Worm (Caenorhabditis elegans) whole organism, dauer: ENCODE measurements around the gene duo-1.

ENCODE experiments used
- unc-62 ChIP-seq: sonication (generic microtip); optimal IDR thresholded peaks from 2 replicates; lab custom pipeline; 2017; ENCODE audit warnings: missing biosample characterization, missing genetic modification reagents, missing genetic modification characterization

duo-1 gene

ce11 chrV:11531100-11531499 lies 23.3 kb upstream of the duo-1 start:
- TF ChIP-seq unc-62 (GFP tag; lab: Kevin White, UChicago): no peak

- no peak for TF ChIP-seq unc-62 (GFP tag; lab: Kevin White, UChicago)
These were observed 22.4 kb upstream of the duo-1 start for ce11 chrV:11531831-11532534.

- TF ChIP-seq unc-62 (GFP tag; lab: Kevin White, UChicago): no peak
These were observed 21.9 kb upstream of the duo-1 start for ce11 chrV:11532535-11532853.

ce11 chrV:11532964-11533363 lies 21.5 kb upstream of the duo-1 start:
- no peak for TF ChIP-seq unc-62 (GFP tag; lab: Kevin White, UChicago)

- TF ChIP-seq unc-62 (GFP tag; lab: Kevin White, UChicago): no peak
These were observed 21.0 kb upstream of the duo-1 start for ce11 chrV:11533365-11533949.

ce11 chrV:11534495-11535189 lies 19.8 kb upstream of the duo-1 start:
- no peak for TF ChIP-seq unc-62 (GFP tag; lab: Kevin White, UChicago)

ce11 chrV:11535504-11536062 lies 18.8 kb upstream of the duo-1 start:
- no peak for TF ChIP-seq unc-62 (GFP tag; lab: Kevin White, UChicago)

ce11 chrV:11536667-11537066 lies 17.8 kb upstream of the duo-1 start:
- no peak for TF ChIP-seq unc-62 (GFP tag; lab: Kevin White, UChicago)

ce11 chrV:11539502-11539901 lies 14.9 kb upstream of the duo-1 start:
- no peak for TF ChIP-seq unc-62 (GFP tag; lab: Kevin White, UChicago)

- TF ChIP-seq unc-62 (GFP tag; lab: Kevin White, UChicago): no peak
These were observed 13.1 kb upstream of the duo-1 start for ce11 chrV:11541284-11541683.

ce11 chrV:11543564-11543963 lies 10.9 kb upstream of the duo-1 start, which contains the start of gene F38B7.2:
TSS of gene F38B7.2 (plus strand) at chrV:11543963.
- TF ChIP-seq unc-62 (GFP tag; lab: Kevin White, UChicago): no peak

ce11 chrV:11545227-11545626 lies 9.2 kb upstream of the duo-1 start, which contains the start of gene F38B7.10:
TSS of gene F38B7.10 (plus strand) at chrV:11545527.
- TF ChIP-seq unc-62 (GFP tag; lab: Kevin White, UChicago): no peak

- no peak for TF ChIP-seq unc-62 (GFP tag; lab: Kevin White, UChicago)
These were observed 7.6 kb upstream of the duo-1 start, which contains the start of gene F38B7.11 for ce11 chrV:11546795-11547194. TSS of gene F38B7.11 (plus strand) at chrV:11547095.

ce11 chrV:11548914-11549406 lies 5.5 kb upstream of the duo-1 start, which contains the start of the genes F38B7.17 and F38B7.3:
TSS of gene F38B7.17 (minus strand) at chrV:11548964.
TSS of gene F38B7.3 (plus strand) at chrV:11549107.
- no peak for TF ChIP-seq unc-62 (GFP tag; lab: Kevin White, UChicago)

- TF ChIP-seq unc-62 (GFP tag; lab: Kevin White, UChicago): no peak
These were observed 2.1 kb upstream of the duo-1 start, which contains the start of gene srx-85 for ce11 chrV:11552379-11552778. TSS of gene srx-85 (plus strand) at chrV:11552679.

ce11 chrV:11562643-11563042 lies 8.2 kb downstream of the duo-1 start, which contains the start of gene srx-86:
TSS of gene srx-86 (plus strand) at chrV:11562943.
- TF ChIP-seq unc-62 (GFP tag; lab: Kevin White, UChicago): no peak
